Fruit fly (Drosophila melanogaster): ENCODE data around the gene alphaTub85E.

Gene alphaTub85E

DNA sequence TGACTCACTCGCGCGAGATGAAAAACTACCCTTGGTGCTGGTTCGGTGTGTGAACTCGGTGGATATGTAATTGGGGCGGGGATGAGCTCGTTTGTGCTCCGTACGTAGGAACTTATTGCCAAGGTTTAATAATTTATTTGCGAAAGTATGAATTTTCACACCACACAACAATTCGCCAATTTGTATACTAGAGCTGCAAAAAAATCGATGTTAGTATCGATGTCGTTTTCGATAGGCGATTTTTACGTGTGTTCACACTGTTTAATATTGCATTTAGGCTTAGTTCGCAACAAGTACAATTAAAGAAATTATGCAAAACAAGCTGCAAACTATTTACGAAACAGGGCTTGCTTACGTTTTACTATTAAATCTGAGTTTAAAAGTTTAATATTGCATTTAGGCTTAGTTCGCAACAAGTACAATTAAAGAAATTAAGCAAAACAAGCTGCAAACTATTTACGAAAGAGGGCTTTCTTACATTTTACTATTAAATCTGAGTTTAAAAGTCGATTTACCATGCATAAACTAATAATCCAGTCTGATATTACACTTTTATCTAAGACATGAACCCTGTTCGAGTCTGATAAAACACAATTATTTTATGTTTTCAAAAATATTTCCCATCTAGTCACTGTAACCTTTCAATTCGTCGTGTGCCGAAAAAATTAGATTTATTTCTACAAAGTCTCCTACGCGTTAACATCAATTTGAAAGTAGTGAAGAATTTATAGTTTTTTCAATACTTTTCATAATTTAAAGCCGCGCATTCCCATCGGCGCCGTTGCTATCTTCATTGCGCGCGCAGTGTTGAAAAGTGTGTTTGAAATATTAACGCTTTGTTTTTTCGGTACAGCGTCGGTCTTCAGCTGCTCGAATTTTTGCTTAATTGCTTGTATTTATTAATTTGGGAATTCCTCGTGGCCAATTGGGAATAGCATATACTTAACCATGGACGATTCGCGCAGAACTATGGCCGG lies 30.2 kb upstream of the alphaTub85E start, which contains the start of the genes Snap24 and CG8478 (continued):
- no peak for TF ChIP-seq br (optimal IDR thresholded peaks at IDR 0.05)
- no peak for TF ChIP-seq pros (GFP tag; optimal IDR thresholded peaks at IDR 0.05)
- no peak for TF ChIP-seq so (GFP tag; IDR thresholded peaks at IDR 0.05)
- TF ChIP-seq toy (GFP tag; IDR thresholded peaks at IDR 0.05) = no peak
- TF ChIP-seq Dp (GFP tag; optimal IDR thresholded peaks at IDR 0.05) = peak; percentile 78
- no peak for TF ChIP-seq NC2α (GFP tag; optimal IDR thresholded peaks at IDR 0.05)
- no peak for TF ChIP-seq Fer3 (tag; optimal IDR thresholded peaks at IDR 0.05)
- TF ChIP-seq CG14965 (GFP tag; optimal IDR thresholded peaks at IDR 0.05; ENCODE audit: borderline replicate concordance) = no peak
- TF ChIP-seq HmgD (GFP tag; optimal IDR thresholded peaks at IDR 0.05) = no peak
- TF ChIP-seq sd (tag; optimal IDR thresholded peaks at IDR 0.05) = no peak
- no peak for TF ChIP-seq CG32767 (GFP tag; IDR thresholded peaks at IDR 0.05)
- no peak for TF ChIP-seq fru (optimal IDR thresholded peaks at IDR 0.05)
- no peak for TF ChIP-seq twi (tag; optimal IDR thresholded peaks at IDR 0.05)
- no peak for TF ChIP-seq CG11695 (GFP tag; IDR thresholded peaks at IDR 0.05)
- TF ChIP-seq Nf-YA (GFP tag; IDR thresholded peaks at IDR 0.05) = no peak
- no peak for TF ChIP-seq dmrt11E (tag; optimal IDR thresholded peaks at IDR 0.05)
- TF ChIP-seq Stat92E (GFP tag; optimal IDR thresholded peaks at IDR 0.05) = no peak
- no peak for TF ChIP-seq Six4 (GFP tag; optimal IDR thresholded peaks at IDR 0.05)
- TF ChIP-seq CG7745 (tag; optimal IDR thresholded peaks at IDR 0.05) = no peak
- TF ChIP-seq danr (GFP tag; IDR thresholded peaks at IDR 0.05) = no peak
- no peak for TF ChIP-seq chm (GFP tag; IDR thresholded peaks at IDR 0.05)
- TF ChIP-seq mirr (GFP tag; optimal IDR thresholded peaks at IDR 0.05) = no peak
- no peak for TF ChIP-seq ATbp (GFP tag; optimal IDR thresholded peaks at IDR 0.05)
- peak; percentile 64; the same call in 2 of the 3 replicates for TF ChIP-seq CG14860 (GFP tag; IDR thresholded peaks at IDR 0.05; ENCODE audit: partially characterized antibody)
- TF ChIP-seq CG15011 (GFP tag; optimal IDR thresholded peaks at IDR 0.05) = no peak
- TF ChIP-seq Jarid2 (GFP tag; optimal IDR thresholded peaks at IDR 0.05) = no peak
- TF ChIP-seq CG8089 (GFP tag; optimal IDR thresholded peaks at IDR 0.05) = no peak
- no peak for TF ChIP-seq trh (GFP tag; optimal IDR thresholded peaks at IDR 0.05)
- no peak for TF ChIP-seq Hr51 (GFP tag; optimal IDR thresholded peaks at IDR 0.05)
- TF ChIP-seq CG6654 (GFP tag; optimal IDR thresholded peaks at IDR 0.05) = no peak
- TF ChIP-seq CG5245 (GFP tag; optimal IDR thresholded peaks at IDR 0.05) = no peak
- no peak for TF ChIP-seq CG3281 (GFP tag; optimal IDR thresholded peaks at IDR 0.05)
- no peak for TF ChIP-seq HLH54F (GFP tag; optimal IDR thresholded peaks at IDR 0.05)
- TF ChIP-seq Fer2 (tag; optimal IDR thresholded peaks at IDR 0.05) = no peak
- no peak for TF ChIP-seq CG1602 (GFP tag; optimal IDR thresholded peaks at IDR 0.05)
- no peak for TF ChIP-seq da (GFP tag; optimal IDR thresholded peaks at IDR 0.05)
- no peak for TF ChIP-seq gt (GFP tag; IDR thresholded peaks at IDR 0.05)
- no peak for TF ChIP-seq bsh (GFP tag; optimal IDR thresholded peaks at IDR 0.05)
- no peak for TF ChIP-seq Aef1 (GFP tag; IDR thresholded peaks at IDR 0.05)
- no peak for TF ChIP-seq CG10321 (GFP tag; IDR thresholded peaks at IDR 0.05)
- no peak for TF ChIP-seq CG1792 (GFP tag; optimal IDR thresholded peaks at IDR 0.05)
- peak; percentile 57; the same call in 2 of the 3 replicates for TF ChIP-seq CG7963 (GFP tag; IDR thresholded peaks at IDR 0.05; ENCODE audit: partially characterized antibody)
- TF ChIP-seq CG32532 (GFP tag; IDR thresholded peaks at IDR 0.05) = no peak
- TF ChIP-seq stc (GFP tag; IDR thresholded peaks at IDR 0.05) = no peak
- no peak for TF ChIP-seq eve (GFP tag; optimal IDR thresholded peaks at IDR 0.05)
- TF ChIP-seq CG12104 (GFP tag; optimal IDR thresholded peaks at IDR 0.05) = no peak
- no peak for TF ChIP-seq CG10543 (GFP tag; optimal IDR thresholded peaks at IDR 0.05)
- no peak for TF ChIP-seq unpg (GFP tag; optimal IDR thresholded peaks at IDR 0.05)
- no peak for TF ChIP-seq CG14050 (GFP tag; IDR thresholded peaks at IDR 0.05)
- peak; percentile 50 for TF ChIP-seq CG9932 (GFP tag; IDR thresholded peaks at IDR 0.05)

All from whole organism, embryonic.